Worm (Caenorhabditis elegans) whole organism, early embryonic: ENCODE results near the gene sri-47.

Experiments
- B0310.2 ChIP-seq: sonication (generic microtip); optimal IDR thresholded peaks from 2 replicates; lab custom pipeline; 2016; ENCODE audit warnings: mild to moderate bottlenecking, missing genetic modification characterization, missing compliant biosample characterization
- F13C5.2 ChIP-seq: sonication (generic microtip); optimal IDR thresholded peaks from 2 replicates; lab custom pipeline; 2017; ENCODE audit warnings: mild to moderate bottlenecking, missing genetic modification characterization, inconsistent platforms, missing compliant biosample characterization
- aly-1 ChIP-seq: sonication (generic microtip); optimal IDR thresholded peaks from 2 replicates; lab custom pipeline; 2016; ENCODE audit warnings: missing genetic modification characterization, missing compliant biosample characterization
- ama-1 ChIP-seq: fragments of 150-350 bp; optimal IDR thresholded peaks from 2 replicates; lab custom pipeline; 2014
- ceh-13 ChIP-seq: fragments of 200-800 bp; sonication (Bioruptor generic); optimal IDR thresholded peaks from 2 replicates; lab custom pipeline; 2018; ENCODE audit warnings: mild to moderate bottlenecking, missing genetic modification characterization, missing compliant biosample characterization
- ceh-36 ChIP-seq: sonication (generic microtip); optimal IDR thresholded peaks from 2 replicates; lab custom pipeline; 2016; ENCODE audit warnings: missing genetic modification characterization, inconsistent platforms, missing compliant biosample characterization
- ets-7 ChIP-seq: sonication (generic microtip); optimal IDR thresholded peaks from 2 replicates; lab custom pipeline; 2016; ENCODE audit warnings: missing genotype, missing genetic modification characterization, missing compliant biosample characterization
- flt-1 ChIP-seq: fragments of 200-800 bp; sonication (Bioruptor generic); IDR thresholded peaks from 2 replicates; pipeline ENCODE4 v1.3.6; 2022; ENCODE audit warnings: missing genetic modification characterization, missing compliant biosample characterization
- hmbx-1 ChIP-seq: sonication (generic microtip); optimal IDR thresholded peaks from 2 replicates; lab custom pipeline; 2016; ENCODE audit warnings: mild to moderate bottlenecking, missing genetic modification characterization, missing compliant biosample characterization
- hmg-4 ChIP-seq: fragments of 200-800 bp; sonication (Bioruptor generic); optimal IDR thresholded peaks from 2 replicates; lab custom pipeline; 2018; ENCODE audit warnings: mild to moderate bottlenecking, missing genetic modification characterization, missing compliant biosample characterization
- hnd-1 ChIP-seq: sonication (generic microtip); optimal IDR thresholded peaks from 2 replicates; lab custom pipeline; 2016; ENCODE audit warnings: missing genetic modification characterization, missing compliant biosample characterization
- pes-1 ChIP-seq: fragments of 200-800 bp; sonication (Bioruptor generic); IDR thresholded peaks from 2 replicates; pipeline ENCODE4 v1.3.6; 2022; ENCODE audit warnings: missing genetic modification reagents, missing genetic modification characterization, missing compliant biosample characterization
- scrt-1 ChIP-seq: fragments of 200-800 bp; sonication (Bioruptor generic); IDR thresholded peaks from 2 replicates; pipeline ENCODE4 v1.3.6; 2022; ENCODE audit warnings: missing genetic modification characterization, missing compliant biosample characterization
- sea-1 ChIP-seq: fragments of 200-800 bp; sonication (Bioruptor generic); conservative IDR thresholded peaks from 2 replicates; pipeline ENCODE4 v1.3.6; 2022; ENCODE audit warnings: missing genetic modification characterization, missing compliant biosample characterization
- tbx-11 ChIP-seq: fragments of 200-800 bp; sonication (Bioruptor generic); IDR thresholded peaks from 2 replicates; pipeline ENCODE4 v1.3.6; 2022; ENCODE audit warnings: missing genetic modification characterization, missing compliant biosample characterization
- tbx-37 ChIP-seq: fragments of 200-800 bp; sonication (Bioruptor generic); conservative IDR thresholded peaks from 2 replicates; pipeline ENCODE4 v1.3.6; 2022; ENCODE audit warnings: missing genetic modification reagents, missing genetic modification characterization, missing compliant biosample characterization
- tra-4 ChIP-seq: sonication (generic microtip); optimal IDR thresholded peaks from 2 replicates; lab custom pipeline; 2017; ENCODE audit warnings: missing genetic modification characterization, missing compliant biosample characterization

The sri-47 gene

ce11 chrII:2700229-2700628 is 43.5 kb downstream of the sri-47 start, which contains the start of gene sri-61:
TSS of gene sri-61 (minus strand) at chrII:2700329.
- no peak for TF ChIP-seq hmg-4
- TF ChIP-seq ama-1 = no peak
- no peak for TF ChIP-seq hmbx-1
- no peak for TF ChIP-seq hnd-1 (tag; lab: Kevin White, UChicago)
- no peak for TF ChIP-seq scrt-1 (GFP tag; lab: Robert Waterston, UW)
- no peak for TF ChIP-seq aly-1

ce11 chrII:2702757-2703156 is 46.1 kb downstream of the sri-47 start, which contains the start of gene sri-60:
TSS of gene sri-60 (minus strand) at chrII:2702857.
- no peak for TF ChIP-seq sea-1 (GFP tag; lab: Robert Waterston, UW)
- TF ChIP-seq flt-1 (GFP tag; lab: Robert Waterston, UW) = no peak
- TF ChIP-seq ceh-13 (GFP tag; lab: Kevin White, UChicago) = no peak
- TF ChIP-seq hmg-4 = no peak
- TF ChIP-seq aly-1 = no peak
- TF ChIP-seq hmbx-1 = no peak
- no peak for TF ChIP-seq hnd-1 (tag; lab: Kevin White, UChicago)
- TF ChIP-seq tbx-11 (GFP tag; lab: Robert Waterston, UW) = no peak
- no peak for TF ChIP-seq ama-1
- TF ChIP-seq pes-1 (GFP tag; lab: Robert Waterston, UW) = no peak
- TF ChIP-seq scrt-1 (GFP tag; lab: Robert Waterston, UW) = no peak
- TF ChIP-seq ets-7 (tag; lab: Kevin White, UChicago) = no peak
- no peak for TF ChIP-seq tbx-37
- no peak for TF ChIP-seq F13C5.2 (tag; lab: Kevin White, UChicago)
- no peak for TF ChIP-seq B0310.2
- TF ChIP-seq ceh-36 (tag; lab: Kevin White, UChicago) = no peak
- TF ChIP-seq tra-4 (tag; lab: Kevin White, UChicago) = no peak

- TF ChIP-seq tbx-37 (no peak), hnd-1 (tag; lab: Kevin White, UChicago) (no peak), F13C5.2 (tag; lab: Kevin White, UChicago) (no peak), tbx-11 (GFP tag; lab: Robert Waterston, UW) (no peak), flt-1 (GFP tag; lab: Robert Waterston, UW) (no peak), tra-4 (tag; lab: Kevin White, UChicago) (no peak), pes-1 (GFP tag; lab: Robert Waterston, UW) (no peak), hmg-4 (no peak), B0310.2 (no peak), scrt-1 (GFP tag; lab: Robert Waterston, UW) (no peak)
Observed at ce11 chrII:2705200-2705599, 48.5 kb downstream of the sri-47 start, which contains the start of gene srh-128. TSS of gene srh-128 (minus strand) at chrII:2705300.

ce11 chrII:2707872-2708271 is 51.2 kb downstream of the sri-47 start, which contains the start of gene Y47G7B.2:
TSS of gene Y47G7B.2 (minus strand) at chrII:2708014.
- no peak for TF ChIP-seq sea-1 (GFP tag; lab: Robert Waterston, UW)
- TF ChIP-seq hmg-4 = no peak
- TF ChIP-seq F13C5.2 (tag; lab: Kevin White, UChicago) = no peak
- no peak for TF ChIP-seq hnd-1 (tag; lab: Kevin White, UChicago)
- no peak for TF ChIP-seq B0310.2
- TF ChIP-seq scrt-1 (GFP tag; lab: Robert Waterston, UW) = no peak
- TF ChIP-seq aly-1 = no peak
- TF ChIP-seq pes-1 (GFP tag; lab: Robert Waterston, UW) = no peak
